Fruit fly (Drosophila melanogaster): Measurements from ENCODE around the gene CG13360.

- no peak for TF ChIP-seq CG8478 (optimal IDR thresholded peaks at IDR 0.05)
- no peak for TF ChIP-seq usp (GFP tag; optimal IDR thresholded peaks at IDR 0.05)
- no peak for TF ChIP-seq Dll (optimal IDR thresholded peaks at IDR 0.05)
- TF ChIP-seq psq (optimal IDR thresholded peaks at IDR 0.05): no peak
- no peak for TF ChIP-seq EcR (GFP tag; optimal IDR thresholded peaks at IDR 0.05)
Measured at dm6 chrX:756856-757255, 33.0 kb downstream of the CG13360 start.

All from whole organism.